Worm (Caenorhabditis elegans) whole organism, midembryonic: ENCODE measurements around the gene nspb-7.

Experiments
- T22C8.4 ChIP-seq: fragments of 200-800 bp; sonication (Bioruptor generic); IDR thresholded peaks from 2 replicates; pipeline ENCODE4 v1.3.6; 2022; ENCODE audit warnings: missing genetic modification characterization, missing compliant biosample characterization
- cog-1 ChIP-seq: sonication (generic microtip); optimal IDR thresholded peaks from 2 replicates; lab custom pipeline; 2016; ENCODE audit warnings: missing genetic modification characterization, missing compliant biosample characterization
- flt-1 ChIP-seq: fragments of 200-800 bp; sonication (Bioruptor generic); IDR thresholded peaks from 2 replicates; pipeline ENCODE4 v1.3.6; 2022; ENCODE audit warnings: missing genetic modification characterization, missing compliant biosample characterization
- klf-2 ChIP-seq: fragments of 200-800 bp; sonication (Bioruptor generic); conservative IDR thresholded peaks from 2 replicates; pipeline ENCODE4 v1.3.6; 2022; ENCODE audit warnings: missing genetic modification reagents, missing genetic modification characterization, missing compliant biosample characterization
- med-1 ChIP-seq: sonication (generic microtip); optimal IDR thresholded peaks from 2 replicates; lab custom pipeline; 2017; ENCODE audit warnings: missing genetic modification characterization, mild to moderate bottlenecking, missing compliant biosample characterization, antibody characterized with exemption, missing genetic modification reagents; ENCODE audit not compliant: insufficient read depth
- ref-1 ChIP-seq: fragments of 200-800 bp; sonication (Bioruptor generic); conservative IDR thresholded peaks from 2 replicates; pipeline ENCODE4 v1.3.6; 2022; ENCODE audit warnings: missing genetic modification reagents, missing genetic modification characterization, missing compliant biosample characterization
- tab-1 ChIP-seq: fragments of 200-800 bp; sonication (Bioruptor generic); IDR thresholded peaks from 2 replicates; pipeline ENCODE4 v1.3.6; 2022; ENCODE audit warnings: missing genetic modification characterization, missing compliant biosample characterization
- ztf-23 ChIP-seq: fragments of 200-800 bp; sonication (Bioruptor generic); IDR thresholded peaks from 2 replicates; pipeline ENCODE4 v1.3.6; 2022; ENCODE audit warnings: missing genetic modification reagents, missing genetic modification characterization, missing compliant biosample characterization
- ztf-29 ChIP-seq: fragments of 200-800 bp; sonication (Bioruptor generic); IDR thresholded peaks from 2 replicates; pipeline ENCODE4 v1.3.6; 2022; ENCODE audit warnings: missing genetic modification reagents, missing genetic modification characterization, missing compliant biosample characterization

DNA sequence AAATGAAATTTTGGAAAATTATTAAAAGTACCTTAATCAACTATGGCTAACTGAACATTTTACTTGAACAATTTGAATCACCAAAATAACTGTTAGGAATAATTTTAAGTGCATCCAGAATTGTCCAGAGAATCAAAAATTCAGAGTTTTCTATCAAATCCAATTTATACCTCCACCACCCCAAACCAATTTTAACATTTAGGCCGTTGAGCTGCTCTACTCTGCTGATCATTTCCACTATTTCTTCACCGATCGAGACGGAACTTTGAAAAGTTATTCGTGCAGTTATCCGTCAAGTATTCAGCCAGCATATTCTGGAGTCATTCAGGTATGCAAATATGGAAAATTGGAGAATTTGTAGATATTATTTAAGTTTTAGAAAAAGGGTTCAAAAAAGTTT lies 30.4 kb downstream of the nspb-7 start:
- no peak for TF ChIP-seq ref-1 (GFP tag; lab: Robert Waterston, UW)
- TF ChIP-seq klf-2 = no peak
- no peak for TF ChIP-seq ztf-23
- no peak for TF ChIP-seq med-1 (GFP tag; lab: Kevin White, UChicago)
- TF ChIP-seq ztf-29 (GFP tag; lab: Robert Waterston, UW) = no peak
- TF ChIP-seq T22C8.4 (GFP tag; lab: Robert Waterston, UW) = no peak
- TF ChIP-seq flt-1 (GFP tag; lab: Robert Waterston, UW) = no peak
- no peak for TF ChIP-seq tab-1
- TF ChIP-seq cog-1 (tag; lab: Kevin White, UChicago) = no peak
